Fruit fly (Drosophila melanogaster) whole organism, wandering third instar larva: ENCODE data around the gene CG31360.

Experiments
- Abd-B ChIP-seq: fragments of >200 bp; optimal IDR thresholded peaks from 2 replicates; lab custom pipeline; 2017; ENCODE audit warnings: missing biosample characterization, missing genetic modification characterization
- CG32264 ChIP-seq: fragments of 200-800 bp; sonication (Bioruptor generic); optimal IDR thresholded peaks from 2 replicates; lab custom pipeline; 2016; ENCODE audit warnings: missing biosample characterization, missing genetic modification characterization
- CG9705 ChIP-seq: fragments of 200-800 bp; sonication (Bioruptor generic); optimal IDR thresholded peaks from 2 replicates; lab custom pipeline; 2018; ENCODE audit warnings: missing biosample characterization, mild to moderate bottlenecking, missing genetic modification characterization
- CrebA ChIP-seq: fragments of 200-800 bp; sonication (Bioruptor generic); optimal IDR thresholded peaks from 2 replicates; lab custom pipeline; 2016; ENCODE audit warnings: missing biosample characterization, mild to moderate bottlenecking, missing genetic modification characterization, borderline replicate concordance
- Dfd ChIP-seq: fragments of >200 bp; optimal IDR thresholded peaks from 2 replicates; lab custom pipeline; 2017; ENCODE audit warnings: missing biosample characterization, missing genetic modification characterization
- Dif ChIP-seq: fragments of 200-275, 200-300 bp; sonication (Bioruptor generic); optimal IDR thresholded peaks from 2 replicates; lab custom pipeline; 2018; ENCODE audit warnings: missing biosample characterization, missing genetic modification characterization; ENCODE audit not compliant: partially characterized antibody
- GATAd ChIP-seq: sonication (Bioruptor generic); optimal IDR thresholded peaks from 2 replicates; lab custom pipeline; 2016; ENCODE audit warnings: missing biosample characterization, missing genetic modification characterization
- HLH106 ChIP-seq: fragments of 200-800 bp; optimal IDR thresholded peaks from 3 replicates; lab custom pipeline; 2019; ENCODE audit warnings: missing biosample characterization, mild to moderate bottlenecking, missing genetic modification characterization, moderate library complexity
- Hnf4 ChIP-seq: fragments of 200-800 bp; sonication (Bioruptor generic); optimal IDR thresholded peaks from 2 replicates; lab custom pipeline; 2016; ENCODE audit warnings: missing biosample characterization, mild to moderate bottlenecking, missing genetic modification characterization
- Hr78 ChIP-seq: fragments of >200 bp; optimal IDR thresholded peaks from 2 replicates; lab custom pipeline; 2017; ENCODE audit warnings: missing biosample characterization, missing genetic modification characterization
- Hr83 ChIP-seq: fragments of 200-300 bp; sonication (Bioruptor generic); optimal IDR thresholded peaks from 2 replicates; lab custom pipeline; 2016; ENCODE audit warnings: missing biosample characterization, mild to moderate bottlenecking, missing genetic modification characterization, moderate library complexity; ENCODE audit not compliant: poor library complexity, severe bottlenecking
- Jra ChIP-seq: sonication (Bioruptor generic); optimal IDR thresholded peaks from 2 replicates; lab custom pipeline; 2016; ENCODE audit warnings: missing biosample characterization, missing genetic modification characterization
- Mio ChIP-seq: sonication (Bioruptor generic); optimal IDR thresholded peaks from 2 replicates; lab custom pipeline; 2016; ENCODE audit warnings: missing biosample characterization, missing genetic modification characterization
- Myc ChIP-seq: fragments of >200 bp; optimal IDR thresholded peaks from 2 replicates; lab custom pipeline; 2017
- N ChIP-seq: fragments of >200 bp; optimal IDR thresholded peaks from 2 replicates; lab custom pipeline; 2018; ENCODE audit warnings: missing biosample characterization, missing external identifiers, missing genetic modification characterization
- OdsH ChIP-seq: fragments of 200-800 bp; sonication (Bioruptor generic); optimal IDR thresholded peaks from 2 replicates; lab custom pipeline; 2016; ENCODE audit warnings: missing biosample characterization, mild to moderate bottlenecking, missing genetic modification characterization
- Rel ChIP-seq, 2 experiments: fragments of 200-800 bp; sonication (Bioruptor generic) in 1 of 2; optimal IDR thresholded peaks; 2 replicates in 1 of 2; 3 replicates in 1 of 2; lab custom pipeline; 2016 to 2019; ENCODE audit warnings: mild to moderate bottlenecking in 2 of 2, missing biosample characterization in 2 of 2, missing genetic modification characterization in 2 of 2, moderate library complexity in 1 of 2
- Sp1 ChIP-seq: fragments of 200-800 bp; sonication (Bioruptor generic); optimal IDR thresholded peaks from 3 replicates; lab custom pipeline; 2019; ENCODE audit warnings: missing biosample characterization, mild to moderate bottlenecking, missing genetic modification characterization, moderate library complexity
- Vsx2 ChIP-seq: fragments of 200-300, 225-300 bp; sonication (Bioruptor generic); optimal IDR thresholded peaks from 2 replicates; lab custom pipeline; 2018; ENCODE audit warnings: missing biosample characterization, missing genetic modification characterization; ENCODE audit not compliant: partially characterized antibody
- br ChIP-seq: fragments of 200-800 bp; sonication (Bioruptor generic); optimal IDR thresholded peaks from 2 replicates; lab custom pipeline; 2016; ENCODE audit warnings: missing biosample characterization, missing genetic modification characterization
- brk ChIP-seq: fragments of 200-800 bp; sonication (Bioruptor generic); optimal IDR thresholded peaks from 2 replicates; lab custom pipeline; 2016; ENCODE audit warnings: missing biosample characterization, mild to moderate bottlenecking, missing genetic modification characterization
- dl ChIP-seq, 2 experiments: fragments of 175-275, 200-275 bp in 1 of 2; fragments of 200-275 bp in 1 of 2; sonication (Bioruptor generic); optimal IDR thresholded peaks; lab custom pipeline; 2018; ENCODE audit warnings: mild to moderate bottlenecking in 2 of 2, missing biosample characterization in 2 of 2, missing genetic modification characterization in 2 of 2, moderate library complexity in 2 of 2; ENCODE audit not compliant: partially characterized antibody in 2 of 2, insufficient read depth in 1 of 2
- dmrt93B ChIP-seq: fragments of 200-800 bp; sonication (Bioruptor generic); optimal IDR thresholded peaks from 2 replicates; lab custom pipeline; 2018; ENCODE audit warnings: missing biosample characterization, mild to moderate bottlenecking, missing genetic modification characterization
- dsf ChIP-seq: sonication (Bioruptor generic); optimal IDR thresholded peaks from 2 replicates; lab custom pipeline; 2016; ENCODE audit warnings: missing biosample characterization, missing genetic modification characterization, borderline replicate concordance
- ey ChIP-seq: fragments of 200-800 bp; sonication (Bioruptor generic); optimal IDR thresholded peaks from 2 replicates; lab custom pipeline; 2016; ENCODE audit warnings: missing biosample characterization, missing genetic modification characterization
- foxo ChIP-seq, 2 experiments: fragments of 200-800 bp; sonication (Bioruptor generic); optimal IDR thresholded peaks; 2 replicates in 1 of 2; 3 replicates in 1 of 2; lab custom pipeline; 2016 to 2017; ENCODE audit warnings: missing biosample characterization in 2 of 2, missing genetic modification characterization in 2 of 2
- fru ChIP-seq: fragments of 200-800 bp; sonication (Bioruptor generic); optimal IDR thresholded peaks from 3 replicates; lab custom pipeline; 2016; ENCODE audit warnings: missing biosample characterization, mild to moderate bottlenecking, missing genetic modification characterization
- h ChIP-seq: fragments of 200-800 bp; sonication (Bioruptor generic); optimal IDR thresholded peaks from 3 replicates; lab custom pipeline; 2016; ENCODE audit warnings: missing biosample characterization, mild to moderate bottlenecking, missing genetic modification characterization
- jim ChIP-seq: fragments of 175-275, 200-325 bp; sonication (Bioruptor generic); optimal IDR thresholded peaks from 2 replicates; lab custom pipeline; 2016; ENCODE audit warnings: missing biosample characterization, mild to moderate bottlenecking, missing genetic modification characterization
- lola ChIP-seq: fragments of >200 bp; optimal IDR thresholded peaks from 2 replicates; lab custom pipeline; 2017; ENCODE audit warnings: missing biosample characterization, missing genetic modification characterization
- pan ChIP-seq: fragments of >200 bp; optimal IDR thresholded peaks from 2 replicates; lab custom pipeline; 2017
- psq ChIP-seq: fragments of 200-800 bp; sonication (Bioruptor generic); optimal IDR thresholded peaks from 3 replicates; lab custom pipeline; 2017; ENCODE audit warnings: missing biosample characterization, mild to moderate bottlenecking, missing genetic modification characterization, moderate library complexity
- rgr ChIP-seq: fragments of 200-800 bp; sonication (Bioruptor generic); optimal IDR thresholded peaks from 3 replicates; lab custom pipeline; 2016; ENCODE audit warnings: missing biosample characterization, mild to moderate bottlenecking, missing genetic modification characterization
- sage ChIP-seq: fragments of 200-800 bp; sonication (Bioruptor generic); optimal IDR thresholded peaks from 2 replicates; lab custom pipeline; 2016; ENCODE audit warnings: missing biosample characterization, mild to moderate bottlenecking, missing genetic modification characterization
- sv ChIP-seq: fragments of 200-800 bp; sonication (Bioruptor generic); optimal IDR thresholded peaks from 3 replicates; lab custom pipeline; 2016; ENCODE audit warnings: missing biosample characterization, missing genetic modification characterization
- tai ChIP-seq: sonication (Bioruptor generic); optimal IDR thresholded peaks from 2 replicates; lab custom pipeline; 2016; ENCODE audit warnings: missing biosample characterization, missing genetic modification characterization
- usp ChIP-seq: fragments of >200 bp; optimal IDR thresholded peaks from 2 replicates; lab custom pipeline; 2017; ENCODE audit warnings: missing biosample characterization, missing genetic modification characterization
- woc ChIP-seq: sonication (Bioruptor generic); optimal IDR thresholded peaks from 2 replicates; lab custom pipeline; 2016; ENCODE audit warnings: missing biosample characterization, mild to moderate bottlenecking, missing genetic modification characterization

The CG31360 gene

DNA sequence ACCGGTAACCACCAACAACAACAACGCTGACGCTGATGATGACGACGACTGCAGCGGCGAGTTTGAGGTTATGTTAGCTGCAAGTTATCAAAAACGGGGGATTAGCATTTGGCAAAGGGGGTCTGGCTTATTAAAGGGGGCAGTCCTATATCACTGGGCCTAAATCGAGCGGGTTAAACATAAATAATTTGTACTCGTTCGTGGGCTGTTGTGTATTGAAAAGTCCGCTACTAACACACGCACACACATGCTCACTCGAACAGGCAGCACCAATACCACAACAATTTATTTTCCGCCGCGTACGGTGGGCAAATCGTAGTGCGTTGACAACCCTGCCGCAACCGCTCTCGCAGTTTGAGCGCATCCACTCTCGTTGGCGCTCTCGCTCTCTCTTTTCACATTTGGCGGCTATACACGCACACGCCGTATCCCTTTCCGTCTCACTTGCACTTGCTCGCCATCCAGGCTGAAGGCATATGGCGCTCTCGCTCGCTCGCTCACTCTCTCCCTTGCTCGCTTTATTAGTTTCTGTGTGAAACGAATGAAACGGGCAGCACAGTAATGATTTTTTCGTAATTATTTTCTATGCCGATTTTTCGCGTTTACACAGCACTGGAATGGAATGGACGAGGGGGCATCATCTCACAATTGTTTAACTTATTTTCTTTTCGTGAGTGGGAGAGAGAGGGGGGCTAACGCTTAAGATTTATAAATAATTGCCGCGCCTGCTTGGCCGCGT is 32.1 kb downstream of the CG31360 start (continued):
- TF ChIP-seq br (GFP tag; lab: Kevin White, UChicago) (peak; percentile 61), Dfd (no peak), dmrt93B (GFP tag; lab: Kevin White, UChicago) (no peak), tai (peak; percentile 9), CG9705 (GFP tag; lab: Kevin White, UChicago) (peak; percentile 26), pan (lab: Kevin White, UChicago) (no peak), Hr83 (GFP tag; lab: Kevin White, UChicago) (peak; percentile 90), Myc (lab: Kevin White, UChicago) (no peak), CG32264 (GFP tag; lab: Kevin White, UChicago) (no peak), brk (GFP tag; lab: Kevin White, UChicago) (peak; percentile 66), Abd-B (GFP tag; lab: Kevin White, UChicago) (no peak), Mio (GFP tag; lab: Kevin White, UChicago) (no peak), ey (GFP tag; lab: Kevin White, UChicago) (peak; percentile 3), fru (GFP tag; lab: Kevin White, UChicago) (peak; percentile 75), Hr78 (no peak)

dm6 chr3R:17718051-17718693 is 33.3 kb downstream of the CG31360 start, which contains the start of gene osa:
Gene osa, minus strand, starts transcription at chr3R:17718350.
- TF ChIP-seq dl (GFP tag; optimal IDR thresholded peaks at IDR 0.05; lab: Kevin White, UChicago; ENCODE audit: insufficient read depth in 1 of 2, partially characterized antibody in 2 of 2) (no peak), jim (GFP tag; lab: Kevin White, UChicago) (no peak), ey (GFP tag; lab: Kevin White, UChicago) (no peak), CG9705 (GFP tag; lab: Kevin White, UChicago) (peak; percentile 12), h (peak; percentile 41), Sp1 (GFP tag; lab: Kevin White, UChicago) (peak; percentile 12), rgr (GFP tag; lab: Kevin White, UChicago) (no peak), foxo (GFP tag; optimal IDR thresholded peaks at IDR 0.05; lab: Kevin White, UChicago) (no peak), woc (no peak), Mio (GFP tag; lab: Kevin White, UChicago) (no peak), OdsH (no peak), tai (peak; percentile 62), dmrt93B (GFP tag; lab: Kevin White, UChicago) (no peak), Rel (GFP tag; optimal IDR thresholded peaks at IDR 0.05; lab: Kevin White, UChicago) (no peak), Rel (tag; optimal IDR thresholded peaks at IDR 0.05; lab: Kevin White, UChicago) (no peak), Vsx2 (GFP tag; lab: Kevin White, UChicago) (no peak), Dfd (no peak), Jra (GFP tag; lab: Kevin White, UChicago) (peak; percentile 14), Myc (lab: Kevin White, UChicago) (peak; percentile 19), HLH106 (no peak), sv (GFP tag; lab: Kevin White, UChicago) (no peak), pan (lab: Kevin White, UChicago) (no peak), Hr78 (no peak), Hr83 (GFP tag; lab: Kevin White, UChicago) (peak; percentile 25), dsf (no peak), Hnf4 (GFP tag; lab: Kevin White, UChicago) (no peak), fru (GFP tag; lab: Kevin White, UChicago) (no peak), sage (GFP tag; lab: Kevin White, UChicago) (peak; percentile 24), Dif (GFP tag; lab: Kevin White, UChicago) (no peak), Abd-B (GFP tag; lab: Kevin White, UChicago) (no peak), CrebA (GFP tag; lab: Kevin White, UChicago) (no peak), GATAd (no peak), brk (GFP tag; lab: Kevin White, UChicago) (peak; percentile 65), usp (GFP tag; lab: Kevin White, UChicago) (no peak), CG32264 (GFP tag; lab: Kevin White, UChicago) (peak; percentile 1), br (GFP tag; lab: Kevin White, UChicago) (no peak), lola (GFP tag; lab: Kevin White, UChicago) (no peak), N (GFP tag; lab: Kevin White, UChicago) (no peak), psq (GFP tag; lab: Kevin White, UChicago) (no peak)
